Fruit fly (Drosophila melanogaster) Kc167 (cell line): ENCODE measurements around the gene LeuRS.

Experiments
- insv ChIP-seq: fragments of >200 bp; optimal IDR thresholded peaks from 3 replicates; lab custom pipeline; 2018; ENCODE audit warnings: missing external identifiers
- ttk ChIP-seq: sonication (Bioruptor generic); optimal IDR thresholded peaks from 2 replicates; lab custom pipeline; 2017; ENCODE audit warnings: missing external identifiers

DNA sequence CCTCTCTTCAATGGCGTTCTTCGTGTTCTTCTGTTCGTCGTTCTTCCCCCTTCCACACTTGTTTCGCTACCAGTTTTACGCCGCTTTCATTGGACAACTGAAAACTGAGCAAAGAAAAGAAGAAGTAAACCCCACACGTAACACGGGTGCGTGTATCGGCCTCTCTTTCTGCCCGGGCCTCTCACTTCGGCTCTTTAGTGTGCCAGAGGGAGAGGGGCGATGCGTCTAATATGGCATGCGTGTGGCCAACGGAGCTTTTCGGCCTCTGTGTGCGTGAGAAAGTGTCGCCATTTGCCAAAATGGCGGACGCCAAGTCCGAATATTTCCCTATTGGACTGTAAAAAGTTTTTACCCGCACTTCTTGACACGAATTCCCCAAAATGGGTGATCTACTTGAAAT lies 25.5 kb upstream of the LeuRS start:
- no peak for TF ChIP-seq insv (lab: Kevin White, UChicago)
- TF ChIP-seq ttk, result no peak
